Worm (Caenorhabditis elegans) whole organism, L3 larva: Measurements from ENCODE around the gene C15C8.6.
A peak's percentile ranks its signal among the peaks of the same experiment; 100 is the strongest.

Source experiments
- R02D3.7 ChIP-seq: fragments of 150-350 bp; optimal IDR thresholded peaks from 2 replicates; lab custom pipeline; 2014; ENCODE audit warnings: missing biosample characterization, missing genetic modification characterization
- ZK546.5 ChIP-seq: sonication (generic microtip); optimal IDR thresholded peaks from 2 replicates; lab custom pipeline; 2017; ENCODE audit warnings: missing biosample characterization, missing genetic modification characterization
- aly-2 ChIP-seq: fragments of 150-350 bp; optimal IDR thresholded peaks from 2 replicates; lab custom pipeline; 2014; ENCODE audit warnings: missing biosample characterization, missing genetic modification characterization
- ama-1 ChIP-seq: fragments of 150-350 bp; optimal IDR thresholded peaks from 2 replicates; lab custom pipeline; 2018
- ceh-16 ChIP-seq: sonication (generic microtip); optimal IDR thresholded peaks from 2 replicates; lab custom pipeline; 2017; ENCODE audit warnings: missing biosample characterization, missing genetic modification characterization
- ceh-28 ChIP-seq: fragments of 150-350 bp; optimal IDR thresholded peaks from 2 replicates; lab custom pipeline; 2014; ENCODE audit warnings: missing biosample characterization, missing genetic modification reagents, missing genetic modification characterization
- ceh-82 ChIP-seq: fragments of 150-350 bp; optimal IDR thresholded peaks from 2 replicates; lab custom pipeline; 2014; ENCODE audit warnings: missing biosample characterization, missing genetic modification characterization
- ceh-9 ChIP-seq: sonication (generic microtip); optimal IDR thresholded peaks from 2 replicates; lab custom pipeline; 2018; ENCODE audit warnings: missing biosample characterization, missing genetic modification characterization
- daf-12 ChIP-seq: fragments of 150-350 bp; optimal IDR thresholded peaks from 2 replicates; lab custom pipeline; 2014; ENCODE audit warnings: missing biosample characterization, missing genetic modification reagents, missing genetic modification characterization
- egl-27 ChIP-seq: sonication (generic microtip); optimal IDR thresholded peaks from 4 replicates; lab custom pipeline; 2017; ENCODE audit warnings: missing biosample characterization, missing genetic modification reagents, missing genetic modification characterization
- egl-5 ChIP-seq: fragments of 150-350 bp; optimal IDR thresholded peaks from 2 replicates; lab custom pipeline; 2017; ENCODE audit warnings: missing biosample characterization, missing genetic modification reagents, missing genetic modification characterization, inconsistent platforms
- elt-1 ChIP-seq: fragments of 150-350 bp; optimal IDR thresholded peaks from 2 replicates; lab custom pipeline; 2014; ENCODE audit warnings: missing biosample characterization, missing genetic modification characterization
- elt-2 ChIP-seq: sonication (generic microtip); optimal IDR thresholded peaks from 2 replicates; lab custom pipeline; 2016; ENCODE audit warnings: missing genetic modification reagents, mild to moderate bottlenecking, missing genetic modification characterization, missing compliant biosample characterization
- elt-3 ChIP-seq, 3 experiments: fragments of 150-350 bp in 1 of 3; sonication (generic microtip) in 2 of 3; optimal IDR thresholded peaks; 2 replicates in 2 of 3; 4 replicates in 1 of 3; lab custom pipeline; 2014 to 2017; ENCODE audit warnings: missing biosample characterization in 3 of 3, missing genetic modification characterization in 3 of 3
- eor-1 ChIP-seq, 2 experiments: fragments of 150-350 bp; optimal IDR thresholded peaks; 2 replicates each; lab custom pipeline; 2014 to 2018; ENCODE audit warnings: missing biosample characterization in 2 of 2, missing genetic modification characterization in 2 of 2
- fkh-10 ChIP-seq: sonication (generic microtip); optimal IDR thresholded peaks from 2 replicates; lab custom pipeline; 2017; ENCODE audit warnings: missing biosample characterization, missing genetic modification reagents, missing genetic modification characterization
- fkh-2 ChIP-seq: fragments of 150-350 bp; optimal IDR thresholded peaks from 2 replicates; lab custom pipeline; 2014; ENCODE audit warnings: missing biosample characterization, missing genetic modification reagents, missing genetic modification characterization
- fos-1 ChIP-seq: fragments of 150-350 bp; optimal IDR thresholded peaks from 2 replicates; lab custom pipeline; 2014; ENCODE audit warnings: missing biosample characterization, missing genetic modification characterization
- hmg-11 ChIP-seq: sonication (generic microtip); optimal IDR thresholded peaks from 2 replicates; lab custom pipeline; 2016; ENCODE audit warnings: missing genetic modification characterization, missing compliant biosample characterization
- jun-1 ChIP-seq: fragments of 150-350 bp; optimal IDR thresholded peaks from 2 replicates; lab custom pipeline; 2014; ENCODE audit warnings: missing biosample characterization, missing genetic modification reagents, missing genetic modification characterization
- lin-15B ChIP-seq: fragments of 150-350 bp; optimal IDR thresholded peaks from 2 replicates; lab custom pipeline; 2014; ENCODE audit warnings: missing biosample characterization, missing genetic modification characterization
- lin-39 ChIP-seq: fragments of 150-350 bp; optimal IDR thresholded peaks from 2 replicates; lab custom pipeline; 2018; ENCODE audit warnings: missing biosample characterization, missing genetic modification reagents, missing genetic modification characterization
- lsy-12 ChIP-seq: sonication (generic microtip); optimal IDR thresholded peaks from 2 replicates; lab custom pipeline; 2016; ENCODE audit warnings: mild to moderate bottlenecking, missing genetic modification characterization, missing compliant biosample characterization
- mdl-1 ChIP-seq: fragments of 150-350 bp; optimal IDR thresholded peaks from 2 replicates; lab custom pipeline; 2014; ENCODE audit warnings: missing biosample characterization, missing genetic modification characterization
- mml-1 ChIP-seq: fragments of 150-350 bp; sonication (generic microtip); optimal IDR thresholded peaks from 3 replicates; lab custom pipeline; 2014; ENCODE audit warnings: missing biosample characterization, missing genetic modification characterization
- nfya-1 ChIP-seq: sonication (generic microtip); optimal IDR thresholded peaks from 2 replicates; lab custom pipeline; 2017; ENCODE audit warnings: missing genetic modification characterization, mild to moderate bottlenecking, missing compliant biosample characterization, antibody characterized with exemption, moderate library complexity; ENCODE audit not compliant: insufficient read depth
- nhr-11 ChIP-seq: fragments of 150-350 bp; optimal IDR thresholded peaks from 2 replicates; lab custom pipeline; 2014; ENCODE audit warnings: missing biosample characterization, missing genetic modification characterization
- nhr-12 ChIP-seq: fragments of 150-350 bp; optimal IDR thresholded peaks from 2 replicates; lab custom pipeline; 2014; ENCODE audit warnings: missing biosample characterization, missing genetic modification characterization
- nhr-23 ChIP-seq: fragments of 150-350 bp; optimal IDR thresholded peaks from 2 replicates; lab custom pipeline; 2014; ENCODE audit warnings: missing biosample characterization, missing genetic modification reagents, missing genetic modification characterization
- nhr-237 ChIP-seq: fragments of 150-350 bp; optimal IDR thresholded peaks from 2 replicates; lab custom pipeline; 2014; ENCODE audit warnings: missing biosample characterization, missing genetic modification characterization
- nhr-25 ChIP-seq: sonication (generic microtip); optimal IDR thresholded peaks from 2 replicates; lab custom pipeline; 2017; ENCODE audit warnings: missing biosample characterization, missing genetic modification characterization
- nhr-28 ChIP-seq: fragments of 150-350 bp; optimal IDR thresholded peaks from 2 replicates; lab custom pipeline; 2014; ENCODE audit warnings: missing biosample characterization, missing genetic modification characterization
- nhr-43 ChIP-seq: sonication (generic microtip); optimal IDR thresholded peaks from 2 replicates; lab custom pipeline; 2016; ENCODE audit warnings: mild to moderate bottlenecking, missing genetic modification characterization, missing compliant biosample characterization; ENCODE audit not compliant: poor library complexity, severe bottlenecking
- nhr-67 ChIP-seq: fragments of 150-350 bp; optimal IDR thresholded peaks from 2 replicates; lab custom pipeline; 2014; ENCODE audit warnings: missing biosample characterization, missing genetic modification characterization
- nhr-76 ChIP-seq: fragments of 150-350 bp; sonication (generic microtip); optimal IDR thresholded peaks from 5 replicates; lab custom pipeline; 2014; ENCODE audit warnings: missing biosample characterization, missing genetic modification characterization
- nhr-77 ChIP-seq: fragments of 150-350 bp; optimal IDR thresholded peaks from 2 replicates; lab custom pipeline; 2014; ENCODE audit warnings: missing biosample characterization, missing genetic modification characterization
- pha-4 ChIP-seq: fragments of 150-350 bp; optimal IDR thresholded peaks from 2 replicates; lab custom pipeline; 2014; ENCODE audit warnings: missing biosample characterization, missing genetic modification reagents, missing genetic modification characterization
- pqm-1 ChIP-seq: fragments of 150-350 bp; optimal IDR thresholded peaks from 2 replicates; lab custom pipeline; 2017; ENCODE audit warnings: missing biosample characterization, missing genetic modification characterization, inconsistent platforms
- sea-2 ChIP-seq: fragments of 150-350 bp; sonication (generic microtip); optimal IDR thresholded peaks from 4 replicates; lab custom pipeline; 2014; ENCODE audit warnings: missing biosample characterization, missing genetic modification reagents, missing genetic modification characterization
- skn-1 ChIP-seq: fragments of 150-350 bp; optimal IDR thresholded peaks from 2 replicates; lab custom pipeline; 2014; ENCODE audit warnings: missing biosample characterization, missing genetic modification characterization
- snpc-4 ChIP-seq: fragments of 150-350 bp; optimal IDR thresholded peaks from 2 replicates; lab custom pipeline; 2014; ENCODE audit warnings: missing biosample characterization, missing genetic modification characterization
- tbx-2 ChIP-seq: sonication (generic microtip); optimal IDR thresholded peaks from 2 replicates; lab custom pipeline; 2016; ENCODE audit warnings: mild to moderate bottlenecking, missing genetic modification characterization, missing compliant biosample characterization
- unc-39 ChIP-seq: sonication (generic microtip); optimal IDR thresholded peaks from 4 replicates; lab custom pipeline; 2017; ENCODE audit warnings: missing biosample characterization, missing genetic modification characterization
- unc-62 ChIP-seq: fragments of 150-350 bp; sonication (generic microtip); optimal IDR thresholded peaks from 4 replicates; lab custom pipeline; 2014; ENCODE audit warnings: missing biosample characterization, missing genetic modification reagents, missing genetic modification characterization
- zag-1 ChIP-seq: fragments of 150-350 bp; optimal IDR thresholded peaks from 2 replicates; lab custom pipeline; 2014; ENCODE audit warnings: missing biosample characterization, missing genetic modification characterization
- ztf-11 ChIP-seq: fragments of 150-350 bp; optimal IDR thresholded peaks from 2 replicates; lab custom pipeline; 2014; ENCODE audit warnings: missing biosample characterization, missing genetic modification characterization
- ztf-4 ChIP-seq: fragments of 150-350 bp; optimal IDR thresholded peaks from 2 replicates; lab custom pipeline; 2014; ENCODE audit warnings: missing biosample characterization, missing genetic modification characterization

Gene C15C8.6

DNA sequence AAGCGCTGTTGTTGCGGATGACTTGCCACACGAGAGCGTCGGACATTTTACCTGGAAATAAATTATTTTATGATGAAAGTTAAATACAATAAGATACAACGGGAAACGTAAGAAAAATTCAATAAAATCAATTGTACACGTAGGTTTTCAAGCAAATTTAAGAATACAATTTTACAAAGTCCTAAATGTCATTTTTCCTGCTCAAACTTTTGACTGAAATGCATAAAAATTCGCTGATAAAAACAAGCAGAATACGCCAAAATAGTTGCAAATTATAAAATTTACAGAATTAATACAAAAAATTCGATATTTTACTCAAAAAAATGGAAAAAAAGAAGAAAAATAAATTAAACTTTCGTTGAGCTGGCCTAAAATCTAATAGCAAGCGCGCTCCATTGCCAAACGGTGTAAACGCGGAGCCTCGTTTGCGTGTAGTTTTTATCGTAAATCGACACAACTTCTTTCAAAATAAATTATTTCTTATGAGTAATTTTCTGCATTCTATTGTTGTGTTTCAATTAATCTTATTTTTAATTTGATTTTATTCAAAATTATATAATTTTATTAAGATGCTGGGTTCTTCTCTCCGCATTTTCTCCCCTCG is 23.2 kb downstream of the C15C8.6 start, which contains the start of the genes rpl-28 and mrpl-49:
Gene rpl-28, minus strand, starts transcription at position 51 of the 604 bp plus-strand sequence.
Gene mrpl-49, plus strand, starts transcription at position 570 of the 604 bp plus-strand sequence.
- TF ChIP-seq R02D3.7 (peak; percentile 95), nhr-28 (no peak), pqm-1 (tag; lab: Kevin White, UChicago) (peak; percentile 68), unc-62 (no peak), pha-4 (tag; lab: Kevin White, UChicago) (peak; percentile 98), nfya-1 (tag; lab: Kevin White, UChicago) (peak; percentile 89), lsy-12 (tag; lab: Kevin White, UChicago) (peak; percentile 30), nhr-43 (tag; lab: Kevin White, UChicago) (peak; percentile 24), nhr-237 (tag; lab: Kevin White, UChicago) (no peak), ceh-28 (tag; lab: Kevin White, UChicago) (no peak), fkh-10 (GFP tag; lab: Kevin White, UChicago) (peak; percentile 49), lin-15B (tag; lab: Kevin White, UChicago) (peak; percentile 99), ceh-9 (no peak), fos-1 (tag; lab: Kevin White, UChicago) (no peak), unc-39 (tag; lab: Kevin White, UChicago) (no peak), elt-1 (tag; lab: Kevin White, UChicago) (no peak), nhr-25 (tag; lab: Kevin White, UChicago) (peak; percentile 90), nhr-76 (tag; lab: Kevin White, UChicago) (no peak), ceh-82 (tag; lab: Kevin White, UChicago) (no peak), ceh-16 (no peak), mdl-1 (no peak), egl-27 (no peak), ama-1 (lab: Kevin White, UChicago) (peak; percentile 4), zag-1 (tag; lab: Kevin White, UChicago) (no peak), mml-1 (no peak), ztf-11 (no peak), egl-5 (tag; lab: Kevin White, UChicago) (peak; percentile 95), nhr-67 (tag; lab: Kevin White, UChicago) (no peak), ztf-4 (tag; lab: Kevin White, UChicago) (no peak), skn-1 (tag; lab: Kevin White, UChicago) (peak; percentile 42), fkh-2 (tag; lab: Kevin White, UChicago) (no peak), sea-2 (GFP tag; lab: Kevin White, UChicago) (no peak), snpc-4 (tag; lab: Kevin White, UChicago) (peak; percentile 91), tbx-2 (tag; lab: Kevin White, UChicago) (peak; percentile 10), hmg-11 (tag; lab: Kevin White, UChicago) (peak; percentile 40), nhr-12 (no peak), jun-1 (tag; lab: Kevin White, UChicago) (peak; percentile 38), ZK546.5 (tag; lab: Kevin White, UChicago) (no peak), lin-39 (tag; lab: Kevin White, UChicago) (peak; percentile 79), nhr-11 (peak; percentile 48), nhr-23 (tag; lab: Kevin White, UChicago) (peak; percentile 93), elt-2 (tag; lab: Kevin White, UChicago) (peak; percentile 72), elt-3 (tag; optimal IDR thresholded peaks at IDR 0.05; lab: Kevin White, UChicago) (no peak), daf-12 (tag; lab: Kevin White, UChicago) (no peak), nhr-77 (tag; lab: Kevin White, UChicago) (no peak), aly-2 (no peak), eor-1 (tag; optimal IDR thresholded peaks at IDR 0.05; lab: Kevin White, UChicago) (no peak)
